Worm (Caenorhabditis elegans): ENCODE results near the gene K09C4.5.

DNA sequence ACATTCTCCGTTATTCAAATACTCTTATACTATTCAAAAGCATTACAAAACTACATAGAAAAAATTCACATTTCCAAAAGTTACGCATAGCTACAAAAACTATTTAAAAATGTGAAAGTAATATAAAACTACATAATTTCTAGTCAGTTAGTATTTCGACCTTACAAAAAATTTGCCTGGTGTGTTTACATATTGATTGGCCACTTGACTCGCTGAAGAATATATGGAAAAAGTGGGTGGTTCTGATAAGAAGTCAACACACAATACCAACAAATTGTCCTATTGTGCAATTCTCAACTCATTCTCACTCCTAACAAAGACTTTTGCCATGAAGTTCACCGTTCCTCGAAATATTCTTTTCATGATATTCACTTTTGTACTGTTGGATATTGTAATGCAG, 16.2 kb downstream of the K09C4.5 start, which contains the start of gene K09C4.1:
- TF ChIP-seq aly-2 (tag; optimal IDR thresholded peaks at IDR 0.05) (no peak), nhr-12 (tag; optimal IDR thresholded peaks at IDR 0.05) (no peak), ceh-16 (tag; optimal IDR thresholded peaks at IDR 0.05) (no peak), nhr-67 (tag; optimal IDR thresholded peaks at IDR 0.05) (no peak), nhr-28 (tag; optimal IDR thresholded peaks at IDR 0.05) (no peak), snpc-4 (tag; optimal IDR thresholded peaks at IDR 0.05) (no peak), ceh-28 (tag; optimal IDR thresholded peaks at IDR 0.05) (no peak), ama-1 (optimal IDR thresholded peaks at IDR 0.05) (no peak), eor-1 (tag; optimal IDR thresholded peaks at IDR 0.05) (no peak)
